Fruit fly (Drosophila melanogaster) S2 (cell line): Measurements from ENCODE around the gene ImpL1.
A peak's percentile ranks its signal among the peaks of the same experiment; 100 is the strongest.

Experiments
- CG8478 ChIP-seq: fragments of >200 bp; optimal IDR thresholded peaks from 2 replicates; lab custom pipeline; 2018
- CTCF ChIP-seq, 2 experiments: fragments of >200 bp; optimal IDR thresholded peaks; 2 replicates each; lab custom pipeline; 2018

DNA sequence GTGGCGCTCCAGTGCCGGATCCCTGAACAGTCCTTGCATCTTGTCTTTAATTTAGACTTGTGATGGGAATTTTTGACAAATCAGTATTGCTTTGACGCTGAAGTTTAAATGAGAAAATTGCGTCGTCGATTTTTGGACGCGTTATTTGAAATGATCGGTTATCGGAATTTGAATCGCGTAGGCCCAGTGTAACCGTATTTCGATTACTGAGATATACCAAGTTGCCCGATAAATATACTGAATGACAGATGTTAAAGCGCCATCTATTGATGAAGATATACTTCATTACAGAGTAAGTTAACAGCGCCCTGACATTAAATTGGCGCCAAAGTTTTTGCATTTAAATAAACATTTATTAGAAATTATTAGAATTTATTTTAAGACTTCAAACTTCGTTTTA is 7.3 kb downstream of the ImpL1 start, which contains the start of gene Poc1:
- TF ChIP-seq CTCF (optimal IDR thresholded peaks at IDR 0.05; lab: Kevin White, UChicago) (peak; percentile 91 to 92), CG8478 (lab: Kevin White, UChicago) (no peak)
